Fruit fly (Drosophila melanogaster) whole organism, pupa: ENCODE measurements around the gene CG43246.

Source experiments
- CG10348 ChIP-seq: fragments of 200-800 bp; sonication (Bioruptor generic); IDR thresholded peaks from 2 replicates; pipeline ENCODE4 v1.3.6; 2022; ENCODE audit warnings: missing biosample characterization, missing genetic modification characterization
- CG12605 ChIP-seq: fragments of 200-800 bp; sonication (Bioruptor generic); IDR thresholded peaks from 2 replicates; pipeline ENCODE4 v1.3.6; 2022; ENCODE audit warnings: missing biosample characterization, missing genetic modification characterization
- CG13204 ChIP-seq: fragments of 200-800 bp; sonication (Bioruptor generic); optimal IDR thresholded peaks from 2 replicates; lab custom pipeline; 2018; ENCODE audit warnings: missing biosample characterization, mild to moderate bottlenecking, missing genetic modification characterization, moderate library complexity
- CG14655 ChIP-seq: fragments of 200-800 bp; sonication (Bioruptor generic); optimal IDR thresholded peaks from 3 replicates; lab custom pipeline; 2017; ENCODE audit warnings: mild to moderate bottlenecking, missing biosample characterization, missing genetic modification reagents, missing genetic modification characterization
- CG15710 ChIP-seq: fragments of 200-800 bp; sonication (Bioruptor generic); optimal IDR thresholded peaks from 2 replicates; lab custom pipeline; 2018; ENCODE audit warnings: missing biosample characterization, mild to moderate bottlenecking, missing genetic modification characterization, moderate library complexity
- CG17806 ChIP-seq: fragments of 200-800 bp; sonication (Bioruptor generic); optimal IDR thresholded peaks from 2 replicates; lab custom pipeline; 2018; ENCODE audit warnings: missing biosample characterization, mild to moderate bottlenecking, missing genetic modification characterization, moderate library complexity
- CG32121 ChIP-seq: fragments of 200-800 bp; sonication (Bioruptor generic); IDR thresholded peaks from 2 replicates; pipeline ENCODE4 v1.3.6; 2022; ENCODE audit warnings: missing biosample characterization, missing genetic modification characterization
- CG34367 ChIP-seq: fragments of 200-800 bp; sonication (Bioruptor generic); optimal IDR thresholded peaks from 2 replicates; lab custom pipeline; 2018; ENCODE audit warnings: missing biosample characterization, mild to moderate bottlenecking, missing genetic modification characterization
- CG4496 ChIP-seq: fragments of 200-800 bp; sonication (Bioruptor generic); IDR thresholded peaks from 3 replicates; pipeline ENCODE4 v1.3.6; 2022; ENCODE audit warnings: missing biosample characterization, missing genetic modification characterization
- CG8159 ChIP-seq: fragments of 200-800 bp; sonication (Bioruptor generic); optimal IDR thresholded peaks from 3 replicates; lab custom pipeline; 2018; ENCODE audit warnings: missing biosample characterization, mild to moderate bottlenecking, missing genetic modification characterization, moderate library complexity
- CG8301 ChIP-seq: fragments of 200-800 bp; sonication (Bioruptor generic); optimal IDR thresholded peaks from 2 replicates; lab custom pipeline; 2018; ENCODE audit warnings: missing biosample characterization, mild to moderate bottlenecking, missing genetic modification characterization
- CG9948 ChIP-seq: fragments of 200-800 bp; sonication (Bioruptor generic); optimal IDR thresholded peaks from 2 replicates; lab custom pipeline; 2018; ENCODE audit warnings: missing biosample characterization, mild to moderate bottlenecking, missing genetic modification characterization, moderate library complexity
- D1 ChIP-seq: fragments of 200-800 bp; sonication (Bioruptor generic); optimal IDR thresholded peaks from 2 replicates; lab custom pipeline; 2018; ENCODE audit warnings: missing biosample characterization, mild to moderate bottlenecking, missing genetic modification characterization, moderate library complexity
- EcR ChIP-seq: fragments of 200-800 bp; sonication (Bioruptor generic); optimal IDR thresholded peaks from 3 replicates; lab custom pipeline; 2019; ENCODE audit warnings: missing biosample characterization, missing genetic modification characterization, mild to moderate bottlenecking, moderate library complexity, missing genetic modification reagents
- Ets98B ChIP-seq: fragments of 200-800 bp; sonication (Bioruptor generic); IDR thresholded peaks from 2 replicates; pipeline ENCODE4 v1.3.6; 2022; ENCODE audit warnings: missing biosample characterization, missing genetic modification characterization
- Pif1A ChIP-seq: fragments of 200-800 bp; sonication (Bioruptor generic); optimal IDR thresholded peaks from 3 replicates; lab custom pipeline; 2016; ENCODE audit warnings: missing biosample characterization, missing genetic modification characterization
- Pif1B ChIP-seq: fragments of 200-800 bp; sonication (Bioruptor generic); optimal IDR thresholded peaks from 3 replicates; lab custom pipeline; 2016; ENCODE audit warnings: missing biosample characterization, missing genetic modification characterization
- Snoo ChIP-seq: fragments of 200-800 bp; sonication (Bioruptor generic); optimal IDR thresholded peaks from 3 replicates; lab custom pipeline; 2017; ENCODE audit warnings: missing biosample characterization, mild to moderate bottlenecking, missing genetic modification characterization, inconsistent platforms
- fd96Ca ChIP-seq: fragments of 200-800 bp; sonication (Bioruptor generic); IDR thresholded peaks from 3 replicates; pipeline ENCODE4 v1.3.6; 2022; ENCODE audit warnings: missing biosample characterization, missing genetic modification characterization
- gl ChIP-seq: fragments of 200-800 bp; sonication (Bioruptor generic); optimal IDR thresholded peaks from 2 replicates; lab custom pipeline; 2018; ENCODE audit warnings: missing biosample characterization, mild to moderate bottlenecking, missing genetic modification characterization
- rn ChIP-seq: fragments of 200-800 bp; sonication (Bioruptor generic); IDR thresholded peaks from 2 replicates; pipeline ENCODE4 v1.3.6; 2022; ENCODE audit warnings: missing biosample characterization, missing genetic modification characterization

The CG43246 gene

DNA sequence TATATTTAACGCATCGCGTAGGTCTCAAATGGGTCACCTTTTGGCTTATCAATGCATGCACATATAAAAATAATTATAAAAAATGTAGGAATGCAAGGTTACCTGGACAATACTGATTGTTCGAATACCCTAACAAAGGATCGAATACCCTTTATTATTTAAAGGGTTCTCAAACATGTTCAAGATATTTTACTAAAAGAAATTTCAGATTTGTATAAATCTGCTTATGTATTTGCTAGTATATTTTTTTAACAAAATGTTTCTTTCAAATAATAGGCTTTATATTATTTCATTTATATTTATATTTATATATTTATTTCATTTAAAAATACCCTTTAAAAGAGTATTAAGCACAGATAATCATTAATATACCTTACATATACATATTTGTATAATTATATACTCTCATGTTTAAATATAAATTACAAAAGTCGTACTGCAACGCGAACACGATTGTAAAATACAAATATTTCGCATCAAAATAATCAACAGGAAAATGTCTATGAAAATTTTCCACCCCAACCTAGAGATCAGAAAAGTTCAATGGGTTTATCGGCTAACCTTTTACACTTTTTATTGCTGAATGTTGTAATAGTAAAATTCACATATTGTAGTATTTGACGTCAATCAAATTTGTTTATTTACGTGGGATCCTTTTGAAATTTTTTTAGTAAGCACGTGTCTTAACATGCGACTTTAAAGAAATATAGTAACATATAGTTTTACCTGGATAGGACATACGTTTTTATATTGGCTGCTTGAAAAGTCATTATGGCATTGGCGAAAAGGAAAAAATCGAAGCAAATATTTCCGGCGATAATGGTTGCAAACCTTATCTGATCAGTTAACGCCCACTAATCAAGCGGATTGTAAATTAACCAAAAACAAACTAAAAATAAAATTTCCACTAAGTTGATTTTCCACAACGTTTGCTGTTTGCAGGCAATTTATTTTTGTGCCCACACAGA is 20.6 kb downstream of the CG43246 start:
- TF ChIP-seq Pif1A (GFP tag; lab: Kevin White, UChicago) (no peak), CG9948 (tag; lab: Kevin White, UChicago) (no peak), CG8159 (tag; lab: Kevin White, UChicago) (peak; percentile 28), CG12605 (GFP tag; lab: Robert Waterston, UW) (no peak), Ets98B (GFP tag; lab: Robert Waterston, UW) (no peak), fd96Ca (GFP tag; lab: Robert Waterston, UW) (no peak), CG34367 (tag; lab: Kevin White, UChicago) (no peak), CG10348 (GFP tag; lab: Robert Waterston, UW) (no peak), Snoo (tag; lab: Kevin White, UChicago) (no peak), gl (no peak), CG13204 (GFP tag; lab: Kevin White, UChicago) (no peak), CG17806 (peak; percentile 23), rn (GFP tag; lab: Robert Waterston, UW) (no peak), EcR (no peak), CG4496 (GFP tag; lab: Robert Waterston, UW) (no peak), CG32121 (GFP tag; lab: Robert Waterston, UW) (no peak)

DNA sequence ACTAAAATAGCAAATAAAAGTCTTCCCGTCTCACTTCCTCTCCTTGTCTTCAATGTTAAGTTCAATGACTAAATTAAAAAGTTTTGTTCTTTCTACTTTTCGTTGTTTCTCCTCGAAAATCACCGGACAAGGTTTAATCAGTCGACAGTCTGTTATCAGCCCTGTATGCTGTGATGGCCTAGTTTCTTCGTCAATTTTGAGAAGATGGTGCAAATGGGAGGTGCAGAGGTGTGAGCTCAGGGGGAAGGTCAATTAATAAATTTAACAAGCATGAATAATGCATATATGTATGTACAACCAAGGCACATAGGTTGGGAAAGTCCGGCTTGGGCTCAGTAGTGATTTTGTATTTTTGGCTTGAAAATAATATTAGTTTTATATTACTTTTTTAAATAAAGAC is 21.6 kb downstream of the CG43246 start:
- TF ChIP-seq CG4496 (GFP tag; lab: Robert Waterston, UW): no peak
- TF ChIP-seq CG12605 (GFP tag; lab: Robert Waterston, UW): no peak
- no peak for TF ChIP-seq EcR
- TF ChIP-seq gl: no peak
- no peak for TF ChIP-seq Snoo (tag; lab: Kevin White, UChicago)
- no peak for TF ChIP-seq CG8159 (tag; lab: Kevin White, UChicago)
- TF ChIP-seq CG17806: no peak

DNA sequence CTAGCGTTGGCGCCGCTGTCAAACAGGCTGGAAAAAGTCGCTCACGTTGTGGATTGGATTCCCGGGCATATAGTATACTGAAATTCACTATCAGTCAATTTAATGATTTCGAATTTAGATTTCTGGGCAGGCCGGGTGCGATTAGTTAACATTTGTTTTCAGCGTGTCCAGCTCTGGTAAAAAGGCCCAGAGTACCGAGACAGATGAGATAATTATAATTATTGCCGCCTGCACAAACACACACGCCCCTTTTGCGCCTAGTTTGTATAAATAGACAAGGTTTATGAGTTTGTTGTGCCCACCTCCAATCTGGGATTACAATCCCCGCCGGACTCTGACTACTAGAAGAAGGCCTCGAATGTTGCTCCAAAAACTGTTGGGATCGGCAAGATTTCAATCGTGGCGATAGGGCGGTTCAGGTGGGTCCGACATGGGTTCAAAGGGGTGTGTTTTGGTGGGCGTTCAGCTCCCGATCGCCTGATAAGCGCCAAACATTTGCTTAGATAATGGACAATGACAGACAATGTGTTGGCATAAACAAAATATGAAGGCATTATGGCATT is 22.6 kb downstream of the CG43246 start:
- TF ChIP-seq CG15710 (no peak), Pif1A (GFP tag; lab: Kevin White, UChicago) (no peak), CG10348 (GFP tag; lab: Robert Waterston, UW) (no peak), fd96Ca (GFP tag; lab: Robert Waterston, UW) (no peak), CG12605 (GFP tag; lab: Robert Waterston, UW) (no peak), CG8159 (tag; lab: Kevin White, UChicago) (no peak), CG9948 (tag; lab: Kevin White, UChicago) (no peak), CG32121 (GFP tag; lab: Robert Waterston, UW) (no peak), Snoo (tag; lab: Kevin White, UChicago) (no peak), CG14655 (no peak), D1 (tag; lab: Kevin White, UChicago) (no peak), CG4496 (GFP tag; lab: Robert Waterston, UW) (no peak), CG8301 (no peak), rn (GFP tag; lab: Robert Waterston, UW) (no peak), EcR (no peak), CG34367 (tag; lab: Kevin White, UChicago) (no peak), gl (no peak), Pif1B (GFP tag; lab: Kevin White, UChicago) (no peak), CG17806 (no peak)

DNA sequence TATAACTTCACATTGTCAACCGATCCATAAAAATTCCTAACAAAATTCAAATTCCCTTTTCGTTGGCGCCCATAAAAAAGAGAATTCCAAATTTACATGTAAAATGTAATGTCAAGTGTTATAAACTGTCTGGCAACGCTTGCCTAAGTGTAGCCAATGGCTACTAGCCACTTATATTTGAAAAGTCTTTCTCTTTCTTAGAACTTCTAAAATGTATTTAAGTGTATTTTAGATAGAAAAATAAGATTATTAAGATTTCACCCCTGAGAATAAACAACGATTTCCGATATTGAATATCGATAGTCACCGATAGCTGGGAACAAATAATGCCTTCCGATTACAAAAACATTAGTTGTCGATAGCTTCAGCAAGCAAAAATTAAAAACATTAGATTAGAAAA is 23.2 kb downstream of the CG43246 start, which contains the start of gene CG34039:
Gene CG34039 (plus strand): TSS at position 342 of the 400 bp plus-strand sequence.
- TF ChIP-seq CG14655 (no peak), D1 (tag; lab: Kevin White, UChicago) (peak; percentile 8)

DNA sequence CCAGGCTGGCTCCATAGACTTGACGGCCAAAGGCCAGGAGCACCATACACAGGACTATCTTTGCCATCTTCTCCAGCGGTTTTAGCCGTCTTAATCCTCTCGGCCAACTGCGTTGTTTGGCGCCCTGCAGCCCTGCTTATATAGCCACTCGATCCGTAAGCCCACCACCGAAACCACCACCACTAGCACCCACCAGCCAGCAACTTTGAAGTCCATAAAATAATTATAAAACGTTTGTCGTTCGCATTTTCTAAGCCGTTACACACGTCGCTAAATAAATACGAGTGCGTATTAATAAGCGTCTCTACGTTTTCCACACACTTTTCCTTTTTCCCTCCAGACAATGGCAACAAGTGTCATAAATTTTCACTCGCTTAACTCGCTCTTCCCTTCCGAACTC is 24.2 kb downstream of the CG43246 start, which contains the start of gene Lk:
Gene Lk (minus strand): TSS at position 101 of the 400 bp plus-strand sequence.
- TF ChIP-seq rn (GFP tag; lab: Robert Waterston, UW) (no peak), CG4496 (GFP tag; lab: Robert Waterston, UW) (no peak), gl (no peak), CG32121 (GFP tag; lab: Robert Waterston, UW) (no peak), CG10348 (GFP tag; lab: Robert Waterston, UW) (no peak), Pif1B (GFP tag; lab: Kevin White, UChicago) (no peak), CG17806 (no peak), CG13204 (GFP tag; lab: Kevin White, UChicago) (no peak), CG34367 (tag; lab: Kevin White, UChicago) (no peak), CG15710 (no peak), Ets98B (GFP tag; lab: Robert Waterston, UW) (no peak), Snoo (tag; lab: Kevin White, UChicago) (no peak), CG8301 (no peak)

DNA sequence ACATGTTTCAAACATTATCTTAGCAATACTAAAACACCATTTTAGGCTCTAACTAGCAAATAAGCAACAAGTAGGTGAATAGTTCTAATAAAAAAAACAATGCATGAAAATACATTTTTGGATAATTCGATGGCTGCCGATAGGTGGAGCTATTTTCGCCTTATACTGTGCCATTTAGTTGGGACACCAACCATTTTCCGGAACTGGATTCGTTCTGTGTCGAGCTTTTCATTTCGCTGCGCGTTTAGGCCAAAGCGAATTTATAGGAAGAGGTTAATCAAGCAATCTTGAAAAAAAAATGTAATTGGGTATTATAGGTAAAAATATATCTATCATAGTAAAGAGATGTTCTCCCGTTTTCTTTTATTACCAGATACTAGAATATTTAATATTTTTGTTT is 26.2 kb downstream of the CG43246 start:
- peak; percentile 37 for TF ChIP-seq D1 (tag; lab: Kevin White, UChicago)
- TF ChIP-seq CG12605 (GFP tag; lab: Robert Waterston, UW): peak; percentile 44
- no peak for TF ChIP-seq CG14655
